Fruit fly (Drosophila melanogaster) whole organism, embryonic: ENCODE data around the gene CG43208.

ENCODE experiments used
- Antp ChIP-seq: fragments of 200-800 bp; sonication (Bioruptor generic); optimal IDR thresholded peaks from 3 replicates; lab custom pipeline; 2016; ENCODE audit warnings: missing biosample characterization, missing genetic modification characterization
- Asciz ChIP-seq: fragments of 200-800 bp; sonication (Bioruptor generic); optimal IDR thresholded peaks from 2 replicates; lab custom pipeline; 2017; ENCODE audit warnings: missing biosample characterization, mild to moderate bottlenecking, missing genetic modification characterization, missing genetic modification reagents
- Awh ChIP-seq: fragments of 200-800 bp; sonication (Bioruptor generic); IDR thresholded peaks from 2 replicates; pipeline ENCODE4, ENCODE4 v1.3.6; 2022; ENCODE audit warnings: missing biosample characterization, missing genetic modification characterization
- BEAF-32 ChIP-seq: fragments of 200-800 bp; sonication (Bioruptor generic); optimal IDR thresholded peaks from 3 replicates; lab custom pipeline; 2017; ENCODE audit warnings: missing biosample characterization, missing genetic modification characterization, mild to moderate bottlenecking, moderate library complexity, missing genetic modification reagents
- CG1024 ChIP-seq: fragments of 200-800 bp; sonication (Bioruptor generic); IDR thresholded peaks from 2 replicates; pipeline ENCODE4 v1.3.6; 2022; ENCODE audit warnings: missing biosample characterization, missing genetic modification characterization
- CG10366 ChIP-seq: fragments of 200-800 bp; sonication (Bioruptor generic); IDR thresholded peaks from 2 replicates; pipeline ENCODE4 v1.3.6; 2022; ENCODE audit warnings: missing biosample characterization, missing genetic modification characterization
- CG10462 ChIP-seq: fragments of 200-800 bp; sonication (Bioruptor generic); optimal IDR thresholded peaks from 2 replicates; lab custom pipeline; 2016; ENCODE audit warnings: missing biosample characterization, missing genetic modification characterization
- CG10959 ChIP-seq: fragments of 200-800 bp; sonication (Bioruptor generic); IDR thresholded peaks from 2 replicates; pipeline ENCODE4 v1.3.6; 2022; ENCODE audit warnings: missing biosample characterization, missing genetic modification characterization
- CG11560 ChIP-seq: fragments of 200-800 bp; sonication (Bioruptor generic); IDR thresholded peaks from 3 replicates; pipeline ENCODE4 v1.3.6; 2022; ENCODE audit warnings: missing biosample characterization, missing genetic modification characterization
- CG12299 ChIP-seq: fragments of 200-800 bp; sonication (Bioruptor generic); optimal IDR thresholded peaks from 2 replicates; lab custom pipeline; 2018; ENCODE audit warnings: missing biosample characterization, mild to moderate bottlenecking, missing genetic modification characterization
- CG14050 ChIP-seq: fragments of 200-800 bp; sonication (Bioruptor generic); IDR thresholded peaks from 3 replicates; pipeline ENCODE4 v1.3.6; 2022; ENCODE audit warnings: missing biosample characterization, missing genetic modification characterization
- CG17385 ChIP-seq: fragments of 200-800 bp; sonication (Bioruptor generic); optimal IDR thresholded peaks from 3 replicates; lab custom pipeline; 2018; ENCODE audit warnings: missing biosample characterization, mild to moderate bottlenecking, missing genetic modification characterization
- CG1832 ChIP-seq: fragments of 200-800 bp; sonication (Bioruptor generic); optimal IDR thresholded peaks from 2 replicates; lab custom pipeline; 2017; ENCODE audit warnings: missing biosample characterization, mild to moderate bottlenecking, missing genetic modification characterization, inconsistent platforms
- CG2116 ChIP-seq: fragments of 200-800 bp; sonication (Bioruptor generic); optimal IDR thresholded peaks from 3 replicates; lab custom pipeline; 2018; ENCODE audit warnings: missing biosample characterization, mild to moderate bottlenecking, missing genetic modification characterization
- CG2875 ChIP-seq: fragments of 200-800 bp; sonication (Bioruptor generic); optimal IDR thresholded peaks from 2 replicates; lab custom pipeline; 2017; ENCODE audit warnings: missing biosample characterization, mild to moderate bottlenecking, missing genetic modification characterization, missing genetic modification reagents
- CG3163 ChIP-seq: fragments of 200-800 bp; sonication (Bioruptor generic); optimal IDR thresholded peaks from 3 replicates; lab custom pipeline; 2016; ENCODE audit warnings: missing biosample characterization, missing genetic modification characterization
- CG43689 ChIP-seq: fragments of 200-800 bp; sonication (Bioruptor generic); IDR thresholded peaks from 2 replicates; pipeline ENCODE4 v1.3.6; 2022; ENCODE audit warnings: missing biosample characterization, missing genetic modification characterization
- CG4707 ChIP-seq: fragments of 200-800 bp; sonication (Bioruptor generic); optimal IDR thresholded peaks from 2 replicates; lab custom pipeline; 2018; ENCODE audit warnings: missing biosample characterization, mild to moderate bottlenecking, missing genetic modification characterization, moderate library complexity
- CG4820 ChIP-seq: fragments of 200-800 bp; sonication (Bioruptor generic); optimal IDR thresholded peaks from 3 replicates; lab custom pipeline; 2016; ENCODE audit warnings: missing biosample characterization, missing genetic modification characterization
- CG6813 ChIP-seq: fragments of 200-800 bp; sonication (Bioruptor generic); optimal IDR thresholded peaks from 2 replicates; lab custom pipeline; 2017; ENCODE audit warnings: missing biosample characterization, missing genetic modification characterization, mild to moderate bottlenecking, moderate library complexity, missing genetic modification reagents
- CG8089 ChIP-seq: fragments of 200-800 bp; sonication (Bioruptor generic); optimal IDR thresholded peaks from 3 replicates; lab custom pipeline; 2016; ENCODE audit warnings: missing biosample characterization, missing genetic modification characterization
- CG9876 ChIP-seq: fragments of 200-800 bp; sonication (Bioruptor generic); optimal IDR thresholded peaks from 2 replicates; lab custom pipeline; 2016; ENCODE audit warnings: missing biosample characterization, missing genetic modification characterization
- Deaf1 ChIP-seq: fragments of 200-800 bp; optimal IDR thresholded peaks from 3 replicates; lab custom pipeline; 2019; ENCODE audit warnings: missing biosample characterization, mild to moderate bottlenecking, missing genetic modification characterization, moderate library complexity
- Dref ChIP-seq: fragments of 200-800 bp; sonication (Bioruptor generic); IDR thresholded peaks from 2 replicates; pipeline ENCODE4 v1.3.6; 2022; ENCODE audit warnings: missing biosample characterization, missing genetic modification characterization
- HLH3B ChIP-seq: fragments of 200-800 bp; sonication (Bioruptor generic); IDR thresholded peaks from 2 replicates; pipeline ENCODE4 v1.3.6; 2022; ENCODE audit warnings: missing biosample characterization, missing genetic modification characterization
- HLH54F ChIP-seq: fragments of 200-800 bp; sonication (Bioruptor generic); optimal IDR thresholded peaks from 3 replicates; lab custom pipeline; 2016; ENCODE audit warnings: missing biosample characterization, missing genetic modification characterization
- HmgZ ChIP-seq: fragments of 200-800 bp; sonication (Bioruptor generic); optimal IDR thresholded peaks from 2 replicates; lab custom pipeline; 2018; ENCODE audit warnings: missing biosample characterization, mild to moderate bottlenecking, missing genetic modification characterization
- Hr3 ChIP-seq: fragments of 200-800 bp; sonication (Bioruptor generic); optimal IDR thresholded peaks from 3 replicates; lab custom pipeline; 2016; ENCODE audit warnings: missing biosample characterization, missing genetic modification characterization
- NC2α ChIP-seq: fragments of 200-800 bp; sonication (Bioruptor generic); optimal IDR thresholded peaks from 2 replicates; lab custom pipeline; 2016; ENCODE audit warnings: missing biosample characterization, missing genetic modification characterization
- Sry-β ChIP-seq: fragments of 200-800 bp; sonication (Bioruptor generic); optimal IDR thresholded peaks from 2 replicates; lab custom pipeline; 2018; ENCODE audit warnings: missing biosample characterization, mild to moderate bottlenecking, missing genetic modification characterization, moderate library complexity
- Xbp1 ChIP-seq: fragments of 200-800 bp; sonication (Bioruptor generic); optimal IDR thresholded peaks from 3 replicates; lab custom pipeline; 2016; ENCODE audit warnings: missing biosample characterization, mild to moderate bottlenecking, missing genetic modification characterization
- bcd ChIP-seq: fragments of 200-800 bp; sonication (Bioruptor generic); optimal IDR thresholded peaks from 2 replicates; lab custom pipeline; 2017; ENCODE audit warnings: missing biosample characterization, mild to moderate bottlenecking, missing genetic modification characterization
- bsh ChIP-seq, 2 experiments: fragments of 200-800 bp; sonication (Bioruptor generic); optimal IDR thresholded peaks; 2 replicates each; lab custom pipeline; 2017 to 2018; ENCODE audit warnings: mild to moderate bottlenecking in 2 of 2, missing biosample characterization in 2 of 2, missing genetic modification characterization in 2 of 2, moderate library complexity in 1 of 2
- caup ChIP-seq: fragments of 200-800 bp; sonication (Bioruptor generic); optimal IDR thresholded peaks from 3 replicates; lab custom pipeline; 2017; ENCODE audit warnings: missing biosample characterization, mild to moderate bottlenecking, missing genetic modification characterization, moderate library complexity; ENCODE audit not compliant: severe bottlenecking
- dpn ChIP-seq, 2 experiments: fragments of 200-800 bp; sonication (Bioruptor generic); optimal IDR thresholded peaks; 3 replicates each; lab custom pipeline; 2016; ENCODE audit warnings: missing biosample characterization in 2 of 2, missing genetic modification characterization in 2 of 2
- fd3F ChIP-seq: fragments of 200-800 bp; sonication (Bioruptor generic); optimal IDR thresholded peaks from 2 replicates; lab custom pipeline; 2018; ENCODE audit warnings: missing biosample characterization, mild to moderate bottlenecking, missing genetic modification characterization, moderate library complexity
- gcm2 ChIP-seq: fragments of 200-800 bp; sonication (Bioruptor generic); optimal IDR thresholded peaks from 2 replicates; lab custom pipeline; 2016; ENCODE audit warnings: missing biosample characterization, missing genetic modification characterization
- gsb ChIP-seq: fragments of 200-800 bp; sonication (Bioruptor generic); IDR thresholded peaks from 2 replicates; pipeline ENCODE4 v1.3.6; 2022; ENCODE audit warnings: missing biosample characterization, missing genetic modification characterization
- lab ChIP-seq: fragments of 200-800 bp; sonication (Bioruptor generic); optimal IDR thresholded peaks from 3 replicates; lab custom pipeline; 2017; ENCODE audit warnings: missing biosample characterization, missing genetic modification characterization, mild to moderate bottlenecking, moderate library complexity, missing genetic modification reagents
- lmd ChIP-seq: fragments of 200-800 bp; sonication (Bioruptor generic); IDR thresholded peaks from 2 replicates; pipeline ENCODE4 v1.3.6; 2022; ENCODE audit warnings: missing biosample characterization, missing genetic modification characterization
- lov ChIP-seq, 2 experiments: fragments of 200-800 bp in 1 of 2; fragments of >200 bp in 1 of 2; sonication (Bioruptor generic) in 1 of 2; IDR thresholded peaks in 1 of 2; optimal IDR thresholded peaks in 1 of 2; 2 replicates in 1 of 2; 3 replicates in 1 of 2; pipeline versions ENCODE4 v1.3.6 to Lab custom; 2017 to 2022; ENCODE audit warnings: missing biosample characterization in 1 of 2, missing genetic modification characterization in 1 of 2
- luna ChIP-seq: fragments of 200-800 bp; sonication (Bioruptor generic); optimal IDR thresholded peaks from 2 replicates; lab custom pipeline; 2016; ENCODE audit warnings: missing biosample characterization, missing genetic modification characterization
- mam ChIP-seq: fragments of 200-800 bp; sonication (Bioruptor generic); optimal IDR thresholded peaks from 3 replicates; lab custom pipeline; 2016; ENCODE audit warnings: missing biosample characterization, missing genetic modification characterization
- nerfin-2 ChIP-seq: fragments of 200-800 bp; sonication (Bioruptor generic); IDR thresholded peaks from 2 replicates; pipeline ENCODE4 v1.3.6; 2022; ENCODE audit warnings: missing biosample characterization, missing genetic modification characterization; ENCODE audit not compliant: partially characterized antibody
- p53 ChIP-seq: fragments of 200-800 bp; sonication (Bioruptor generic); optimal IDR thresholded peaks from 2 replicates; lab custom pipeline; 2016; ENCODE audit warnings: missing biosample characterization, missing genetic modification characterization
- pros ChIP-seq: fragments of 200-800 bp; sonication (Bioruptor generic); optimal IDR thresholded peaks from 3 replicates; lab custom pipeline; 2019; ENCODE audit warnings: missing biosample characterization, mild to moderate bottlenecking, missing genetic modification characterization, moderate library complexity
- so ChIP-seq: fragments of 200-800 bp; sonication (Bioruptor generic); IDR thresholded peaks from 3 replicates; pipeline ENCODE4 v1.3.6; 2022; ENCODE audit warnings: missing biosample characterization, missing genetic modification characterization
- stc ChIP-seq: fragments of 200-800 bp; sonication (Bioruptor generic); IDR thresholded peaks from 2 replicates; pipeline ENCODE4 v1.3.6; 2022; ENCODE audit warnings: missing biosample characterization, missing genetic modification characterization
- tio ChIP-seq: fragments of 200-800 bp; sonication (Bioruptor generic); optimal IDR thresholded peaks from 2 replicates; lab custom pipeline; 2017; ENCODE audit warnings: missing biosample characterization, missing genetic modification characterization, inconsistent platforms
- trh ChIP-seq: fragments of 200-800 bp; sonication (Bioruptor generic); optimal IDR thresholded peaks from 2 replicates; lab custom pipeline; 2016; ENCODE audit warnings: missing biosample characterization, missing genetic modification characterization
- yki ChIP-seq: fragments of >200 bp; optimal IDR thresholded peaks from 3 replicates; lab custom pipeline; 2018

Gene CG43208

DNA sequence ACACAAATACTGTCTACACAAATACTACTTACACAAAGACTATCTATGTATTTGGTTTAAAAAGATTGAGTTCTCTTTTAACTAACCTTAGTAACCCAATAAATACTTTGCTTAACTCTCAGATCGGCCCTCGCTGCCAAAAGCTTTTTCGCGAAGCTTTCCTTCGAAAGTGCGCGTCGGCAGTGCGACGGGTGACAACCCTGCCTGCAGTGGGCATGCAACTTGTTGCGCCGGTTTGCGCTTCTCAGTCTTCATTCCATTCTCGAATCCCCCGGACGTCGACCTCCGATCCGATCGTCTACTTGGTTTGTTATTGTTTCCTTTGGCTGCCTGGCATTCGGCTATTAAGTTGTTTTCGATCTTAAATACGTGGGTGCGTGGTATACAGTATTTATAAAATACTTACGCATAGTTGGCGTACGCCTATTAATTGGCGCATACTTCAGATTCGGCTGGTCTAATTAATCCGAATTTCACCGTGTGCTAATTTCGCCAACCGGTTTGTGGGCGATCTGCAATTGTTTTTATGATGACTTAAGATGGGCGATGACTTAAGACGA lies 43.0 kb upstream of the CG43208 start, which contains the start of gene CG11686 (continued):
- TF ChIP-seq yki (lab: Kevin White, UChicago) = no peak
- no peak for TF ChIP-seq Antp
- TF ChIP-seq bcd = no peak
- no peak for TF ChIP-seq HLH54F (GFP tag; lab: Kevin White, UChicago)
- TF ChIP-seq CG4707 = peak; percentile 2
- peak; percentile 6 for TF ChIP-seq CG6813 (GFP tag; lab: Kevin White, UChicago)
- TF ChIP-seq nerfin-2 = no peak
- TF ChIP-seq HLH3B = no peak
- TF ChIP-seq CG1024 (GFP tag; lab: Robert Waterston, UW) = no peak
- no peak for TF ChIP-seq stc
- TF ChIP-seq lov (optimal IDR thresholded peaks at IDR 0.05; lab: Kevin White, UChicago) = no peak
- 0 out of 3 replicates have a peak, but pooled peaks have one; percentile 4 for TF ChIP-seq lov (GFP tag; IDR thresholded peaks at IDR 0.05; lab: Robert Waterston, UW)
- no peak for TF ChIP-seq CG12299 (tag; lab: Kevin White, UChicago)
- no peak for TF ChIP-seq Dref
- no peak for TF ChIP-seq CG1832 (GFP tag; lab: Kevin White, UChicago)
- no peak for TF ChIP-seq so
- no peak for TF ChIP-seq NC2α (GFP tag; lab: Kevin White, UChicago)
- no peak for TF ChIP-seq Awh
- TF ChIP-seq bsh (GFP tag; optimal IDR thresholded peaks at IDR 0.05; lab: Kevin White, UChicago) = peak in 1 of 2 experiments; percentile 45
- TF ChIP-seq Deaf1 (tag; lab: Kevin White, UChicago) = no peak
- no peak for TF ChIP-seq gcm2 (GFP tag; lab: Kevin White, UChicago)
- TF ChIP-seq p53 = no peak
- no peak for TF ChIP-seq CG3163 (GFP tag; lab: Kevin White, UChicago)
- peak; percentile 9 for TF ChIP-seq CG2875 (GFP tag; lab: Kevin White, UChicago)
- TF ChIP-seq trh (GFP tag; lab: Kevin White, UChicago) = no peak
- TF ChIP-seq Xbp1 (GFP tag; lab: Kevin White, UChicago) = peak; percentile 5
- no peak for TF ChIP-seq gsb
- no peak for TF ChIP-seq CG11560 (tag; lab: Robert Waterston, UW)
- TF ChIP-seq CG4820 (GFP tag; lab: Kevin White, UChicago) = no peak
- no peak for TF ChIP-seq fd3F (GFP tag; lab: Kevin White, UChicago)
- no peak for TF ChIP-seq BEAF-32 (GFP tag; lab: Kevin White, UChicago)
- TF ChIP-seq CG10462 = no peak
- no peak for TF ChIP-seq Asciz (GFP tag; lab: Kevin White, UChicago)
- TF ChIP-seq mam (GFP tag; lab: Kevin White, UChicago) = no peak
- TF ChIP-seq dpn (GFP tag; optimal IDR thresholded peaks at IDR 0.05; lab: Kevin White, UChicago) = no peak
- peak; percentile 17 for TF ChIP-seq caup (GFP tag; lab: Kevin White, UChicago)
- peak; percentile 3 for TF ChIP-seq CG17385 (GFP tag; lab: Kevin White, UChicago)
- peak; percentile 4 for TF ChIP-seq HmgZ (tag; lab: Kevin White, UChicago)
- peak; percentile 44 for TF ChIP-seq lab (GFP tag; lab: Kevin White, UChicago)
- no peak for TF ChIP-seq pros (GFP tag; lab: Kevin White, UChicago)
- no peak for TF ChIP-seq CG14050
- no peak for TF ChIP-seq CG10959 (GFP tag; lab: Robert Waterston, UW)
- TF ChIP-seq lmd (GFP tag; lab: Robert Waterston, UW) = no peak
- TF ChIP-seq Hr3 (GFP tag; lab: Kevin White, UChicago) = no peak
- no peak for TF ChIP-seq CG9876
- no peak for TF ChIP-seq luna (GFP tag; lab: Kevin White, UChicago)
- no peak for TF ChIP-seq CG43689 (GFP tag; lab: Robert Waterston, UW)
- TF ChIP-seq tio (GFP tag; lab: Kevin White, UChicago) = no peak
- no peak for TF ChIP-seq CG8089 (GFP tag; lab: Kevin White, UChicago)
- TF ChIP-seq CG10366 (GFP tag; lab: Robert Waterston, UW) = 0 out of 2 replicates have a peak, but pooled peaks have one; percentile 7
- TF ChIP-seq CG2116 = no peak
- no peak for TF ChIP-seq Sry-β (GFP tag; lab: Kevin White, UChicago)
